Worm (Caenorhabditis elegans): Measurements from ENCODE around the gene H41C03.1.

DNA sequence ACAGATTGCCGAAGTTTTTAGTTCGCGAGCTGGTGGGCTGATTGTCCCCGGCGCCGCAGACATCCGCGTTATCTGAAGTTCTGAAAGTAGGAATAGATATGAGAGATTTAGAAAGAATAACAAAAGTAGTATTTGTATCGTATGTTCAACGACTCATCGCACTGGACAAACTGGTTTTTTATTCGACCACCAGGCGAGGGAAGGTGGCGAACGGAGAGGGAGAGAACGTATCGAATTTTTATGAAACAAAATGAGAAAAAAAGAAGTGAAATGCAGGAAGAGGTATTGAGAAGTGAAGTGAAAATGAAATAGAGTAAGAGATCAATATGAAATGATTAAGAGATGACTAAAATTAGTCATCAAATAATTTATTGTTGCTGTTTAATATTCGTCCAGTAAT is 26.9 kb upstream of the H41C03.1 start, which contains the start of gene tbc-2:
- TF ChIP-seq nfya-1 (tag; optimal IDR thresholded peaks at IDR 0.05; ENCODE audit: insufficient read depth), result no peak
- TF ChIP-seq pqm-1 (tag; optimal IDR thresholded peaks at IDR 0.05), result no peak
- no peak for TF ChIP-seq jun-1 (tag; optimal IDR thresholded peaks at IDR 0.05)
- TF ChIP-seq unc-62 (GFP tag; optimal IDR thresholded peaks at IDR 0.05), result no peak
- TF ChIP-seq ztf-11 (tag; optimal IDR thresholded peaks at IDR 0.05), result no peak
- no peak for TF ChIP-seq fkh-10 (GFP tag; optimal IDR thresholded peaks at IDR 0.05)
- TF ChIP-seq mdl-1 (tag; optimal IDR thresholded peaks at IDR 0.05), result no peak
- no peak for TF ChIP-seq aly-2 (tag; optimal IDR thresholded peaks at IDR 0.05)
- no peak for TF ChIP-seq egl-27 (tag; optimal IDR thresholded peaks at IDR 0.05)
- no peak for TF ChIP-seq nhr-77 (tag; optimal IDR thresholded peaks at IDR 0.05)
- TF ChIP-seq skn-1 (tag; optimal IDR thresholded peaks at IDR 0.05), result no peak
- no peak for TF ChIP-seq snpc-4 (tag; optimal IDR thresholded peaks at IDR 0.05)

Measured in whole organism, L3 larva.